Worm (Caenorhabditis elegans) whole organism, late embryonic: Measurements from ENCODE around the gene F53F8.7.

Experiments used
- ceh-14 ChIP-seq: sonication (generic microtip); optimal IDR thresholded peaks from 2 replicates; lab custom pipeline; 2016; ENCODE audit warnings: missing genotype, missing genetic modification characterization, missing compliant biosample characterization
- ceh-22 ChIP-seq: sonication (generic microtip); optimal IDR thresholded peaks from 2 replicates; lab custom pipeline; 2017; ENCODE audit warnings: missing biosample characterization, missing genetic modification characterization
- dve-1 ChIP-seq: sonication (generic microtip); optimal IDR thresholded peaks from 2 replicates; lab custom pipeline; 2017; ENCODE audit warnings: antibody characterized with exemption, mild to moderate bottlenecking, missing genetic modification characterization, missing compliant biosample characterization
- fkh-6 ChIP-seq: sonication (generic microtip); optimal IDR thresholded peaks from 2 replicates; lab custom pipeline; 2016; ENCODE audit warnings: missing genetic modification characterization, missing compliant biosample characterization
- nfya-1 ChIP-seq: sonication (generic microtip); optimal IDR thresholded peaks from 2 replicates; lab custom pipeline; 2017; ENCODE audit warnings: missing genetic modification characterization, mild to moderate bottlenecking, missing compliant biosample characterization, antibody characterized with exemption, moderate library complexity

DNA sequence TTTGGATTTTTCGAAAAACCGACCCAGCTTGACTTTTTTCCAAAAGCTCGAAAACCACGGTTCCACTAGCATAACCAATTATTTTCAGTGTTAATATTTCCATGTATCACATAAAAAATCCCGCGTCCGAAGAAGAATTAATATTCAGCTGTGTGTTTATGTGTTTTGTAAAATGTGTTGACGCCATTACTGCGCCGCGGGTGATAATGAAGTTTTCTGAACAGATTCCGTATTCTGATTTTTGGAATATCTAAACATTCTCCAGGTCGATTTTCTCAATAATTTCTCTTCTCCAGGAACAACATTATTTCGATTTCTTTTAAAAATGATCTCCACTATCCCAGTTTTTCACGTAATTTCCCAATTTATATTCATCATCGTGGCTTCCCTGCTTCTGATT, 36.5 kb upstream of the F53F8.7 start, which contains the start of gene srxa-6:
- TF ChIP-seq dve-1 (no peak), fkh-6 (no peak), nfya-1 (tag; lab: Kevin White, UChicago) (no peak), ceh-14 (tag; lab: Kevin White, UChicago) (no peak), ceh-22 (no peak)
